Fruit fly (Drosophila melanogaster) whole organism: Measurements from ENCODE around the gene Cpr65Ay.
"Not testable (repeated sequence)": the region's sequence is repeated elsewhere in the genome, so short reads cannot be mapped to it uniquely, and the experiment has no call there.

Experiments
- EcR ChIP-seq, 2 experiments: fragments of >200 bp; optimal IDR thresholded peaks; 2 replicates each; lab custom pipeline; 2017; ENCODE audit warnings: missing biosample characterization in 2 of 2, missing genetic modification characterization in 2 of 2, missing genetic modification reagents in 2 of 2
- pan ChIP-seq: fragments of >200 bp; optimal IDR thresholded peaks from 2 replicates; lab custom pipeline; 2017
- usp ChIP-seq: fragments of >200 bp; optimal IDR thresholded peaks from 2 replicates; lab custom pipeline; 2017; ENCODE audit warnings: missing biosample characterization, missing genetic modification characterization, mixed read lengths

DNA sequence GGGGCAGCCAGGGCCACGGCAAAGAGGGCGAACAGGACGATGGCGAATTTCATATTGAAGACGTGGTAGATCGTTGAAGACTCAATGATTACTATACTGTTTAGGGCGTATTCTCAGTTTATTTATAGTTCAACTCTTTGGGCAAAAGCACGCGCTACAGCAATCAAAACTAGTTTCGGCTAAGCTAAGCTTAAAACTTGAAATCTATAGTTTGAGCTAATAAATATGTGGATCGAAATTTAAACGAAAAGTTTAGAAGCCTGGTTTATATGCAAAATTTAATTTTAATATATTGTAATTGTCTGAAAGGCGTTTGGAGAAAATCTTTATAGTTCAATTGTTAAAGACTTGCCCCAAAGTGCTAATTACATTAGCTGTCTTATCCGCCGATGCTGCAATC is 10.5 kb downstream of the Cpr65Ay start, which contains the start of gene Cpr65Ax1:
- not testable (repeated sequence) for TF ChIP-seq pan (lab: Kevin White, UChicago); usp (GFP tag; lab: Kevin White, UChicago); EcR (GFP tag; optimal IDR thresholded peaks at IDR 0.05; lab: Kevin White, UChicago)
